Fruit fly (Drosophila melanogaster) whole organism, embryonic: ENCODE results near the gene CG42268.

ENCODE experiments used
- Antp ChIP-seq: fragments of 200-800 bp; sonication (Bioruptor generic); optimal IDR thresholded peaks from 3 replicates; lab custom pipeline; 2016; ENCODE audit warnings: missing biosample characterization, missing genetic modification characterization
- CG11093 ChIP-seq: fragments of 200-800 bp; sonication (Bioruptor generic); IDR thresholded peaks from 3 replicates; pipeline ENCODE4 v1.3.6; 2022; ENCODE audit warnings: missing biosample characterization, missing genetic modification characterization
- CG11695 ChIP-seq: fragments of 200-800 bp; sonication (Bioruptor generic); IDR thresholded peaks from 3 replicates; pipeline ENCODE4 v1.3.6; 2022; ENCODE audit warnings: missing biosample characterization, missing genetic modification characterization
- CG12942 ChIP-seq: fragments of 200-800 bp; sonication (Bioruptor generic); optimal IDR thresholded peaks from 3 replicates; lab custom pipeline; 2016; ENCODE audit warnings: missing biosample characterization, missing genetic modification characterization
- CG13296 ChIP-seq: fragments of 200-800 bp; sonication (Bioruptor generic); optimal IDR thresholded peaks from 3 replicates; lab custom pipeline; 2018; ENCODE audit warnings: missing biosample characterization, mild to moderate bottlenecking, missing genetic modification characterization
- CG13624 ChIP-seq: fragments of 200-800 bp; sonication (Bioruptor generic); optimal IDR thresholded peaks from 2 replicates; lab custom pipeline; 2016; ENCODE audit warnings: missing biosample characterization, missing genetic modification characterization
- CG15073 ChIP-seq: fragments of 200-800 bp; sonication (Bioruptor generic); optimal IDR thresholded peaks from 2 replicates; lab custom pipeline; 2016; ENCODE audit warnings: missing biosample characterization, missing genetic modification characterization
- CG18011 ChIP-seq: fragments of 200-800 bp; sonication (Bioruptor generic); optimal IDR thresholded peaks from 2 replicates; lab custom pipeline; 2017; ENCODE audit warnings: missing biosample characterization, missing genetic modification characterization, mild to moderate bottlenecking, moderate library complexity, missing genotype
- CG2889 ChIP-seq: fragments of 200-800 bp; sonication (Bioruptor generic); IDR thresholded peaks from 3 replicates; pipeline ENCODE4 v1.3.6; 2022; ENCODE audit warnings: missing biosample characterization, missing genetic modification characterization
- CG3065 ChIP-seq: fragments of 200-800 bp; sonication (Bioruptor generic); optimal IDR thresholded peaks from 2 replicates; lab custom pipeline; 2016; ENCODE audit warnings: missing biosample characterization, missing genetic modification characterization
- CG3726 ChIP-seq: fragments of 200-800 bp; sonication (Bioruptor generic); IDR thresholded peaks from 3 replicates; pipeline ENCODE4, ENCODE4 v1.3.6; 2022; ENCODE audit warnings: missing biosample characterization, missing genetic modification characterization
- CG3838 ChIP-seq: fragments of 200-800 bp; sonication (Bioruptor generic); optimal IDR thresholded peaks from 3 replicates; lab custom pipeline; 2016; ENCODE audit warnings: missing biosample characterization, missing genetic modification characterization
- CG4854 ChIP-seq: fragments of 200-800 bp; sonication (Bioruptor generic); optimal IDR thresholded peaks from 2 replicates; lab custom pipeline; 2016; ENCODE audit warnings: missing biosample characterization, missing genetic modification characterization, inconsistent platforms
- CG7745 ChIP-seq: fragments of 200-800 bp; sonication (Bioruptor generic); optimal IDR thresholded peaks from 2 replicates; lab custom pipeline; 2018; ENCODE audit warnings: missing biosample characterization, mild to moderate bottlenecking, missing genetic modification characterization, moderate library complexity
- CG8290 ChIP-seq, 3 experiments: fragments of 200-800 bp; sonication (Bioruptor generic); optimal IDR thresholded peaks; 2 replicates each; lab custom pipeline; 2016 to 2019; ENCODE audit warnings: missing biosample characterization in 3 of 3, missing genetic modification characterization in 3 of 3, mild to moderate bottlenecking in 2 of 3, moderate library complexity in 1 of 3
- CG8765 ChIP-seq: fragments of 200-800 bp; sonication (Bioruptor generic); IDR thresholded peaks from 2 replicates; pipeline ENCODE4 v1.3.6; 2022; ENCODE audit warnings: missing biosample characterization, missing genetic modification characterization
- CG8924 ChIP-seq: fragments of 200-800 bp; optimal IDR thresholded peaks from 3 replicates; lab custom pipeline; 2019; ENCODE audit warnings: missing biosample characterization, mild to moderate bottlenecking, missing genetic modification characterization, moderate library complexity
- CTCF ChIP-seq: fragments of 200-800 bp; sonication (Bioruptor generic); optimal IDR thresholded peaks from 2 replicates; lab custom pipeline; 2017; ENCODE audit warnings: missing biosample characterization, mild to moderate bottlenecking, missing genetic modification characterization, moderate library complexity
- CoRest ChIP-seq: fragments of 200-800 bp; sonication (Bioruptor generic); optimal IDR thresholded peaks from 3 replicates; lab custom pipeline; 2018; ENCODE audit warnings: missing biosample characterization, mild to moderate bottlenecking, missing genetic modification characterization, moderate library complexity
- D19B ChIP-seq: fragments of 200-800 bp; sonication (Bioruptor generic); optimal IDR thresholded peaks from 2 replicates; lab custom pipeline; 2017; ENCODE audit warnings: missing biosample characterization, mild to moderate bottlenecking, missing genetic modification characterization
- Dp ChIP-seq: fragments of 200-800 bp; sonication (Bioruptor generic); optimal IDR thresholded peaks from 2 replicates; lab custom pipeline; 2018; ENCODE audit warnings: missing biosample characterization, mild to moderate bottlenecking, missing genetic modification characterization, moderate library complexity
- Hr78 ChIP-seq, 2 experiments: fragments of 200-800 bp in 1 of 2; fragments of >200 bp in 1 of 2; sonication (Bioruptor generic) in 1 of 2; optimal IDR thresholded peaks; 2 replicates each; lab custom pipeline; 2017 to 2019; ENCODE audit warnings: missing biosample characterization in 2 of 2, missing genetic modification characterization in 2 of 2, mild to moderate bottlenecking in 1 of 2, moderate library complexity in 1 of 2
- Kr ChIP-seq: fragments of 200-800 bp; sonication (Bioruptor generic); optimal IDR thresholded peaks from 2 replicates; lab custom pipeline; 2017; ENCODE audit warnings: missing biosample characterization, mild to moderate bottlenecking, missing genetic modification characterization
- Mrtf ChIP-seq: fragments of 200-800 bp; sonication (Bioruptor generic); IDR thresholded peaks from 3 replicates; pipeline ENCODE4 v1.3.6; 2022; ENCODE audit warnings: missing biosample characterization, missing genetic modification characterization
- Nf-YA ChIP-seq: fragments of 200-800 bp; sonication (Bioruptor generic); IDR thresholded peaks from 2 replicates; pipeline ENCODE4 v1.3.6; 2022; ENCODE audit warnings: missing biosample characterization, missing genetic modification characterization
- Optix ChIP-seq: fragments of 200-800 bp; sonication (Bioruptor generic); IDR thresholded peaks from 3 replicates; pipeline ENCODE4 v1.3.6; 2022; ENCODE audit warnings: missing biosample characterization, missing genetic modification characterization
- Pdp1 ChIP-seq, 2 experiments: fragments of 200-800 bp; sonication (Bioruptor generic); optimal IDR thresholded peaks; 3 replicates each; lab custom pipeline; 2016; ENCODE audit warnings: missing biosample characterization in 2 of 2, missing genetic modification characterization in 2 of 2, mild to moderate bottlenecking in 1 of 2, moderate library complexity in 1 of 2
- Scr ChIP-seq: fragments of 200-800 bp; sonication (Bioruptor generic); IDR thresholded peaks from 2 replicates; pipeline ENCODE4 v1.3.6; 2022; ENCODE audit warnings: missing biosample characterization, missing genetic modification characterization; ENCODE audit not compliant: partially characterized antibody
- aop ChIP-seq: fragments of 200-800 bp; sonication (Bioruptor generic); IDR thresholded peaks from 2 replicates; pipeline ENCODE4 v1.3.6; 2022; ENCODE audit warnings: missing biosample characterization, missing genetic modification characterization
- ash1 ChIP-seq: fragments of 200-800 bp; sonication (Bioruptor generic); optimal IDR thresholded peaks from 2 replicates; lab custom pipeline; 2018; ENCODE audit warnings: missing biosample characterization, mild to moderate bottlenecking, missing genetic modification characterization
- bigmax ChIP-seq: fragments of 200-800 bp; sonication (Bioruptor generic); optimal IDR thresholded peaks from 2 replicates; lab custom pipeline; 2018; ENCODE audit warnings: missing biosample characterization, mild to moderate bottlenecking, missing genetic modification characterization
- cad ChIP-seq: fragments of >200 bp; optimal IDR thresholded peaks from 2 replicates; lab custom pipeline; 2017; ENCODE audit warnings: missing biosample characterization, missing genetic modification characterization
- cg ChIP-seq: fragments of 200-800 bp; sonication (Bioruptor generic); optimal IDR thresholded peaks from 3 replicates; lab custom pipeline; 2019; ENCODE audit warnings: missing biosample characterization, mild to moderate bottlenecking, missing genetic modification characterization, moderate library complexity
- fd3F ChIP-seq: fragments of 200-800 bp; sonication (Bioruptor generic); optimal IDR thresholded peaks from 2 replicates; lab custom pipeline; 2018; ENCODE audit warnings: missing biosample characterization, mild to moderate bottlenecking, missing genetic modification characterization, moderate library complexity
- gem ChIP-seq: fragments of 200-800 bp; sonication (Bioruptor generic); optimal IDR thresholded peaks from 2 replicates; lab custom pipeline; 2019; ENCODE audit warnings: missing biosample characterization, mild to moderate bottlenecking, missing genetic modification characterization, moderate library complexity
- gsb ChIP-seq: fragments of 200-800 bp; sonication (Bioruptor generic); IDR thresholded peaks from 2 replicates; pipeline ENCODE4 v1.3.6; 2022; ENCODE audit warnings: missing biosample characterization, missing genetic modification characterization
- mirr ChIP-seq: fragments of 200-800 bp; sonication (Bioruptor generic); optimal IDR thresholded peaks from 3 replicates; lab custom pipeline; 2018; ENCODE audit warnings: missing biosample characterization, mild to moderate bottlenecking, missing genetic modification characterization
- p53 ChIP-seq: fragments of 200-800 bp; sonication (Bioruptor generic); optimal IDR thresholded peaks from 2 replicates; lab custom pipeline; 2016; ENCODE audit warnings: missing biosample characterization, missing genetic modification characterization
- pzg ChIP-seq: fragments of 200-800 bp; sonication (Bioruptor generic); optimal IDR thresholded peaks from 3 replicates; lab custom pipeline; 2018; ENCODE audit warnings: missing biosample characterization, mild to moderate bottlenecking, missing genetic modification characterization, moderate library complexity
- slou ChIP-seq: fragments of 200-800 bp; sonication (Bioruptor generic); optimal IDR thresholded peaks from 3 replicates; lab custom pipeline; 2016; ENCODE audit warnings: missing biosample characterization, missing genetic modification characterization
- sqz ChIP-seq: fragments of 200-800 bp; sonication (Bioruptor generic); optimal IDR thresholded peaks from 3 replicates; lab custom pipeline; 2018; ENCODE audit warnings: missing biosample characterization, mild to moderate bottlenecking, missing genetic modification characterization
- stc ChIP-seq: fragments of 200-800 bp; sonication (Bioruptor generic); IDR thresholded peaks from 2 replicates; pipeline ENCODE4 v1.3.6; 2022; ENCODE audit warnings: missing biosample characterization, missing genetic modification characterization
- stwl ChIP-seq: fragments of 200-800 bp; sonication (Bioruptor generic); optimal IDR thresholded peaks from 3 replicates; lab custom pipeline; 2018; ENCODE audit warnings: missing biosample characterization, mild to moderate bottlenecking, missing genetic modification characterization, moderate library complexity
- twi ChIP-seq: fragments of 200-800 bp; optimal IDR thresholded peaks from 2 replicates; lab custom pipeline; 2019; ENCODE audit warnings: missing biosample characterization, mild to moderate bottlenecking, missing genetic modification characterization, moderate library complexity
- unc-4 ChIP-seq: fragments of 200-800 bp; sonication (Bioruptor generic); IDR thresholded peaks from 2 replicates; pipeline ENCODE4 v1.3.6; 2022; ENCODE audit warnings: missing biosample characterization, missing genetic modification characterization; ENCODE audit not compliant: partially characterized antibody
- z ChIP-seq: fragments of 200-800 bp; sonication (Bioruptor generic); IDR thresholded peaks from 3 replicates; pipeline ENCODE4 v1.3.6; 2022; ENCODE audit warnings: missing biosample characterization, missing genetic modification characterization
- zf30C ChIP-seq: fragments of 200-800 bp; sonication (Bioruptor generic); optimal IDR thresholded peaks from 3 replicates; lab custom pipeline; 2018; ENCODE audit warnings: missing biosample characterization, mild to moderate bottlenecking, missing genetic modification characterization
- zfh1 ChIP-seq: fragments of 200-800 bp; sonication (Bioruptor generic); IDR thresholded peaks from 3 replicates; pipeline ENCODE4 v1.3.6; 2022; ENCODE audit warnings: missing biosample characterization, missing genetic modification characterization
- zfh2 ChIP-seq: fragments of 200-800 bp; sonication (Bioruptor generic); optimal IDR thresholded peaks from 2 replicates; lab custom pipeline; 2016; ENCODE audit warnings: missing biosample characterization, missing genetic modification characterization

CG42268 gene

dm6 chr3L:9713828-9714536 is 46.2 kb downstream of the CG42268 start, which contains the start of gene vsg (continued):
- TF ChIP-seq Antp (GFP tag; lab: Kevin White, UChicago) (peak; percentile 35), zfh2 (GFP tag; lab: Kevin White, UChicago) (peak; percentile 67), CG8290 (GFP tag; optimal IDR thresholded peaks at IDR 0.05; lab: Kevin White, UChicago) (peak; percentile 22), CG8290 (tag; optimal IDR thresholded peaks at IDR 0.05; lab: Kevin White, UChicago) (peak in 1 of 2 experiments; percentile 76), CoRest (tag; lab: Kevin White, UChicago) (peak; percentile 94), mirr (GFP tag; lab: Kevin White, UChicago) (no peak), zf30C (peak; percentile 13), stc (GFP tag; lab: Robert Waterston, UW) (peak; percentile 46; the same call in 1 of the 2 replicates), Pdp1 (GFP tag; optimal IDR thresholded peaks at IDR 0.05; lab: Kevin White, UChicago) (peak; percentile 57 to 74), CG3726 (GFP tag; lab: Robert Waterston, UW) (no peak), CG18011 (GFP tag; lab: Kevin White, UChicago) (no peak), cg (no peak), CG11093 (GFP tag; lab: Robert Waterston, UW) (peak; percentile 61; the same call in 2 of the 3 replicates), gsb (GFP tag; lab: Robert Waterston, UW) (peak; percentile 63), fd3F (peak; percentile 74), pzg (GFP tag; lab: Kevin White, UChicago) (peak; percentile 61), twi (tag; lab: Kevin White, UChicago) (peak; percentile 78), CG8765 (GFP tag; lab: Robert Waterston, UW) (peak; percentile 9; the same call in 1 of the 2 replicates), CG13296 (GFP tag; lab: Kevin White, UChicago) (peak; percentile 79), bigmax (no peak), z (GFP tag; lab: Robert Waterston, UW) (no peak), CG11695 (GFP tag; lab: Robert Waterston, UW) (peak; percentile 67; the same call in 1 of the 3 replicates), Hr78 (GFP tag; optimal IDR thresholded peaks at IDR 0.05; lab: Kevin White, UChicago) (peak in 1 of 2 experiments; percentile 56), CG13624 (GFP tag; lab: Kevin White, UChicago) (peak; percentile 78), CG3838 (no peak), CG15073 (GFP tag; lab: Kevin White, UChicago) (no peak), Optix (GFP tag; lab: Robert Waterston, UW) (peak; percentile 42; the same call in 1 of the 3 replicates), aop (GFP tag; lab: Robert Waterston, UW) (no peak), Nf-YA (peak; percentile 35; the same call in 1 of the 2 replicates), Kr (GFP tag; lab: Kevin White, UChicago) (no peak), Scr (GFP tag; lab: Robert Waterston, UW) (peak; percentile 83), D19B (peak; percentile 73), CG4854 (GFP tag; lab: Kevin White, UChicago) (peak; percentile 6), Mrtf (GFP tag; lab: Robert Waterston, UW) (no peak; the same call in 1 of the 3 replicates), p53 (GFP tag; lab: Kevin White, UChicago) (peak; percentile 14), Dp (GFP tag; lab: Kevin White, UChicago) (no peak), CG7745 (tag; lab: Kevin White, UChicago) (no peak), stwl (tag; lab: Kevin White, UChicago) (peak; percentile 14), CG12942 (GFP tag; lab: Kevin White, UChicago) (peak; percentile 75), cad (GFP tag; lab: Kevin White, UChicago) (no peak), zfh1 (GFP tag; lab: Robert Waterston, UW) (peak; percentile 5; the same call in 1 of the 3 replicates), slou (GFP tag; lab: Kevin White, UChicago) (peak; percentile 85), CG3065 (GFP tag; lab: Kevin White, UChicago) (peak; percentile 13), CG8924 (peak; percentile 91), sqz (no peak), unc-4 (GFP tag; lab: Robert Waterston, UW) (peak; percentile 75), ash1 (GFP tag; lab: Kevin White, UChicago) (no peak), CG2889 (no peak), gem (tag; lab: Kevin White, UChicago) (peak; percentile 93), CTCF (GFP tag; lab: Kevin White, UChicago) (peak; percentile 0)
